Worm (Caenorhabditis elegans) whole organism, mixed stage, embryonic: ENCODE data around the gene sluh-7.

Experiments
- M03D4.4 ChIP-seq: sonication (generic microtip); optimal IDR thresholded peaks from 2 replicates; lab custom pipeline; 2017; ENCODE audit warnings: mild to moderate bottlenecking, missing genetic modification characterization, missing compliant biosample characterization
- ceh-83 ChIP-seq: fragments of 200-800 bp; sonication (Bioruptor generic); optimal IDR thresholded peaks from 2 replicates; lab custom pipeline; 2018; ENCODE audit warnings: mild to moderate bottlenecking, missing genetic modification characterization, missing compliant biosample characterization
- elt-1 ChIP-seq: sonication (generic microtip); optimal IDR thresholded peaks from 2 replicates; lab custom pipeline; 2017; ENCODE audit warnings: missing genetic modification characterization, mild to moderate bottlenecking, missing compliant biosample characterization, antibody characterized with exemption, moderate library complexity, borderline replicate concordance; ENCODE audit not compliant: insufficient read depth
- lin-32 ChIP-seq: fragments of 200-800 bp; sonication (Bioruptor generic); optimal IDR thresholded peaks from 2 replicates; lab custom pipeline; 2018; ENCODE audit warnings: mild to moderate bottlenecking, missing genetic modification characterization, missing compliant biosample characterization
- nhr-12 ChIP-seq: fragments of 150-350 bp; optimal IDR thresholded peaks from 2 replicates; lab custom pipeline; 2014; ENCODE audit warnings: missing biosample characterization, missing genetic modification characterization
- nhr-237 ChIP-seq: fragments of 150-350 bp; optimal IDR thresholded peaks from 2 replicates; lab custom pipeline; 2014; ENCODE audit warnings: missing biosample characterization, missing genetic modification characterization
- nhr-76 ChIP-seq: sonication (generic microtip); optimal IDR thresholded peaks from 2 replicates; lab custom pipeline; 2017; ENCODE audit warnings: missing biosample characterization, missing genetic modification characterization
- sem-2 ChIP-seq: fragments of 200-800 bp; sonication (Bioruptor generic); optimal IDR thresholded peaks from 2 replicates; lab custom pipeline; 2018; ENCODE audit warnings: mild to moderate bottlenecking, missing genetic modification characterization, missing compliant biosample characterization
- snpc-4 ChIP-seq: fragments of 150-350 bp; optimal IDR thresholded peaks from 2 replicates; lab custom pipeline; 2014; ENCODE audit warnings: missing biosample characterization, missing genetic modification characterization
- unc-39 ChIP-seq: fragments of 150-350 bp; optimal IDR thresholded peaks from 2 replicates; lab custom pipeline; 2014; ENCODE audit warnings: missing biosample characterization, missing genetic modification characterization
- ztf-11 ChIP-seq: fragments of 150-350 bp; optimal IDR thresholded peaks from 2 replicates; lab custom pipeline; 2014; ENCODE audit warnings: missing biosample characterization, missing genetic modification characterization

DNA sequence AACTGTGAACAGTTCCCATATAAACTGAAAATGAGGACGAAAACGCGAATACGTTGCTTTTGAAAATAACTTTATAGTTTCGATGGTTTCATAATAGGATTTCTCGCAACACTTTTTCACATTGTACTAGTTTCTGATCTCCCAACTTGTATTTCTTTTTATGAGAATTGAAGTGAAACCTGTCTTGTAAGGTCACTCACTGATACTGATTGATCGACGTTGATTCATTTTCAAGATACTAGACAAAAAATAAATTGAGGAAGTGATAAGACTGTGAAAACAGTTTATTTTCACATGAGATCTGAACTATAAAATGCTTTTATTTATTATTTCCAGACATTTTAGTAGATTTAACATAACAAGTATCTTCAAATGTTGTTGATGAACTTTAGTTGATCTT, 31.8 kb upstream of the sluh-7 start:
- TF ChIP-seq snpc-4 (tag; lab: Kevin White, UChicago) (no peak), nhr-237 (tag; lab: Kevin White, UChicago) (no peak), lin-32 (GFP tag; lab: Kevin White, UChicago) (no peak), elt-1 (tag; lab: Kevin White, UChicago) (no peak), M03D4.4 (tag; lab: Kevin White, UChicago) (no peak), ztf-11 (tag; lab: Kevin White, UChicago) (no peak), sem-2 (no peak), nhr-76 (tag; lab: Kevin White, UChicago) (no peak), ceh-83 (GFP tag; lab: Kevin White, UChicago) (no peak), nhr-12 (no peak), unc-39 (tag; lab: Kevin White, UChicago) (no peak)
